Worm (Caenorhabditis elegans): Measurements from ENCODE around the gene acs-17.

Gene acs-17

DNA sequence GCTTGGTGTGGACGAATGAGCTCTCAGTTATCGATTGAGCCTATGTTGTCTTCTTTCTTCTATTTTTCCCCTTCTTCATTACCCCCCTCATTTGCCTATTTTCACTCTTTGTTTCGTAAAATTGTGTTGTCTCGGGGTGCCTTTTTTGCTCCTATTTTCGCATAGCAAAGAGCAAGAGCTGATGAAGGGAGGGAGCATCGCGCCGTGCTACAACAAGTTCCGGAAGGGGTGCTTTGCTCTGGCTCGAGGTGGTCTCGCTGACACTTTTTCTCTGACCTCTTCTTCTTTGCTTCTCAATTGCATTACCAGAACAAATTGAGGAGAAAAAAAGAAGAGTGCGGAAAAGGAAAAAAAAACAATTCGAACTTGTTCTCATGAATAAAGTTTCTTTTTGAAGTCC, 48.3 kb downstream of the acs-17 start:
- TF ChIP-seq efl-3 (GFP tag; optimal IDR thresholded peaks at IDR 0.05) (no peak), swsn-7 (tag; optimal IDR thresholded peaks at IDR 0.05) (no peak), nhr-71 (tag; optimal IDR thresholded peaks at IDR 0.05) (peak; percentile 14), nhr-76 (tag; optimal IDR thresholded peaks at IDR 0.05) (no peak), egl-27 (tag; optimal IDR thresholded peaks at IDR 0.05) (no peak), lin-35 (GFP tag; optimal IDR thresholded peaks at IDR 0.05) (no peak), lsy-2 (tag; optimal IDR thresholded peaks at IDR 0.05) (no peak), tbx-2 (tag; optimal IDR thresholded peaks at IDR 0.05) (peak; percentile 51), mef-2 (tag; optimal IDR thresholded peaks at IDR 0.05) (no peak), sptf-1 (tag; optimal IDR thresholded peaks at IDR 0.05) (no peak), lir-3 (tag; optimal IDR thresholded peaks at IDR 0.05; ENCODE audit: poor library complexity) (no peak), fkh-10 (GFP tag; optimal IDR thresholded peaks at IDR 0.05) (peak; percentile 95), nhr-11 (tag; optimal IDR thresholded peaks at IDR 0.05) (no peak), ztf-11 (tag; optimal IDR thresholded peaks at IDR 0.05) (no peak), lin-14 (GFP tag; optimal IDR thresholded peaks at IDR 0.05) (peak; percentile 72), unc-86 (tag; optimal IDR thresholded peaks at IDR 0.05) (peak; percentile 32)

DNA sequence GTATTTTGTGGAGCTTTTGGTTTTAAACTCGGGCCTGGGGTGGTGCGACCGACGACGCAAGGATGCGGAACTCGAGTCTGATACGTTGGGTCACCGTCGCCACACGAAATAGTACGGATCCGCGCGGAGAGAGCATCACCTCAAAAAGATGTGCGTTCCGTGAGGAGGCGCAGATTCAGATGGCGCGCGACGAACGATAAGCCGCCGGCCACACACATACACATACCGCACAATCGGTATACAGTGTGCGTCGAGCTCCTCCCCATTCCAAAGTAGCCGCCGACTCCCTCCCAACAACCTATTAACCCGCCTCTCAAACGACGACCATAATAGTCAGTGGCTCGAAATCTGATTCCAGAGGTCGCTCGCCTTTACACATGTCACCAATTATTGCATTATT, 54.2 kb downstream of the acs-17 start, which contains the start of gene F49E10.2:
TSS of gene F49E10.2 (plus strand) at position 301 of the 400 bp plus-strand sequence.
- TF ChIP-seq C04F5.9 (tag; optimal IDR thresholded peaks at IDR 0.05) (no peak), fkh-4 (tag; optimal IDR thresholded peaks at IDR 0.05; ENCODE audit: borderline replicate concordance) (no peak), mdl-1 (tag; optimal IDR thresholded peaks at IDR 0.05) (no peak), nhr-237 (tag; optimal IDR thresholded peaks at IDR 0.05) (no peak), sox-4 (tag; optimal IDR thresholded peaks at IDR 0.05) (no peak), nhr-12 (tag; optimal IDR thresholded peaks at IDR 0.05) (no peak), tlp-1 (tag; optimal IDR thresholded peaks at IDR 0.05) (no peak), dsc-1 (tag; optimal IDR thresholded peaks at IDR 0.05) (no peak), ceh-88 (GFP tag; IDR thresholded peaks at IDR 0.05) (no peak), aha-1 (tag; optimal IDR thresholded peaks at IDR 0.05) (no peak), mab-9 (GFP tag; IDR thresholded peaks at IDR 0.05) (no peak), hpl-2 (GFP tag; optimal IDR thresholded peaks at IDR 0.05) (no peak), nhr-19 (GFP tag; conservative IDR thresholded peaks at IDR 0.05) (no peak), nhr-20 (tag; optimal IDR thresholded peaks at IDR 0.05) (no peak)

All from whole organism, L1 larva.